Fruit fly (Drosophila melanogaster) S2 (cell line): ENCODE results near the gene Osi20.

Experiments
- CG8478 ChIP-seq: fragments of >200 bp; optimal IDR thresholded peaks from 2 replicates; lab custom pipeline; 2018
- CTCF ChIP-seq, 2 experiments: fragments of >200 bp; optimal IDR thresholded peaks; 2 replicates each; lab custom pipeline; 2018

- TF ChIP-seq CG8478 (lab: Kevin White, UChicago) (no peak), CTCF (optimal IDR thresholded peaks at IDR 0.05; lab: Kevin White, UChicago) (no peak)
Measured at dm6 chr3R:6353624-6354352, 13.9 kb downstream of the Osi20 start.
